Worm (Caenorhabditis elegans) whole organism, young adult: Measurements from ENCODE around the gene C50F7.5.

Source experiments
- C06A6.2 ChIP-seq: fragments of 200-800 bp; sonication (Bioruptor generic); conservative IDR thresholded peaks from 2 replicates; pipeline ENCODE4 v1.3.6; 2022; ENCODE audit warnings: missing genetic modification characterization, missing compliant biosample characterization
- F23B12.7 ChIP-seq: sonication (generic microtip); optimal IDR thresholded peaks from 2 replicates; lab custom pipeline; 2017; ENCODE audit warnings: missing genetic modification characterization, mild to moderate bottlenecking, missing compliant biosample characterization, antibody characterized with exemption, moderate library complexity; ENCODE audit not compliant: insufficient read depth
- F33H1.4 ChIP-seq: fragments of 200-800 bp; sonication (Bioruptor generic); IDR thresholded peaks from 2 replicates; pipeline ENCODE4 v1.3.6; 2022; ENCODE audit warnings: missing genetic modification reagents, missing genetic modification characterization, missing compliant biosample characterization
- F52B5.7 ChIP-seq: sonication (generic microtip); optimal IDR thresholded peaks from 2 replicates; lab custom pipeline; 2016; ENCODE audit warnings: mild to moderate bottlenecking, missing genetic modification characterization, missing compliant biosample characterization
- Y53G8AR.9 ChIP-seq: fragments of 200-800 bp; sonication (Bioruptor generic); conservative IDR thresholded peaks from 2 replicates; pipeline ENCODE4 v1.3.6; 2022; ENCODE audit warnings: missing genetic modification reagents, missing genetic modification characterization, missing compliant biosample characterization
- attf-6 ChIP-seq: fragments of 200-800 bp; sonication (Bioruptor generic); IDR thresholded peaks from 2 replicates; pipeline ENCODE4 v1.3.6; 2022; ENCODE audit warnings: missing genetic modification reagents, missing genetic modification characterization, missing compliant biosample characterization
- cebp-2 ChIP-seq: fragments of 200-800 bp; sonication (Bioruptor generic); IDR thresholded peaks from 2 replicates; pipeline ENCODE4 v1.3.6; 2022; ENCODE audit warnings: missing genetic modification characterization, missing compliant biosample characterization
- mxl-1 ChIP-seq: sonication (generic microtip); optimal IDR thresholded peaks from 2 replicates; lab custom pipeline; 2016; ENCODE audit warnings: missing genetic modification characterization, missing compliant biosample characterization
- snpc-4 ChIP-seq, 5 experiments: fragments of 150-350 bp in 1 of 5; sonication (generic microtip) in 4 of 5; optimal IDR thresholded peaks; 2 replicates each; lab custom pipeline; 2014 to 2018; ENCODE audit warnings: missing genetic modification characterization in 5 of 5, missing biosample characterization in 3 of 5, antibody characterized with exemption in 2 of 5, mild to moderate bottlenecking in 2 of 5, missing compliant biosample characterization in 2 of 5, missing genotype in 2 of 5, moderate library complexity in 2 of 5, missing genetic modification reagents in 1 of 5
- unc-62 ChIP-seq: fragments of 150-350 bp; optimal IDR thresholded peaks from 2 replicates; lab custom pipeline; 2014; ENCODE audit warnings: missing biosample characterization, missing genetic modification reagents, missing genetic modification characterization
- zim-3 ChIP-seq: sonication (generic microtip); optimal IDR thresholded peaks from 2 replicates; lab custom pipeline; 2017; ENCODE audit warnings: mild to moderate bottlenecking, missing genetic modification characterization, moderate library complexity, missing compliant biosample characterization

- TF ChIP-seq Y53G8AR.9 (GFP tag; lab: Robert Waterston, UW) (no peak), snpc-4 (GFP tag; optimal IDR thresholded peaks at IDR 0.05; lab: Kevin White, UChicago) (no peak), snpc-4 (tag; optimal IDR thresholded peaks at IDR 0.05; lab: Kevin White, UChicago) (no peak), C06A6.2 (GFP tag; lab: Robert Waterston, UW) (no peak), attf-6 (GFP tag; lab: Robert Waterston, UW) (no peak), mxl-1 (no peak), F52B5.7 (tag; lab: Kevin White, UChicago) (no peak), zim-3 (tag; lab: Kevin White, UChicago) (no peak), unc-62 (GFP tag; lab: Kevin White, UChicago) (no peak), cebp-2 (GFP tag; lab: Robert Waterston, UW) (no peak), F33H1.4 (no peak), F23B12.7 (no peak)
Measured at ce11 chrIV:7753108-7753507, 26.6 kb downstream of the C50F7.5 start, which contains the start of gene col-14.
